Worm (Caenorhabditis elegans) whole organism, L2 larva: Measurements from ENCODE around the gene rab-39.

Source experiments
- C34F6.9 ChIP-seq: fragments of 150-350 bp; optimal IDR thresholded peaks from 2 replicates; lab custom pipeline; 2014; ENCODE audit warnings: missing biosample characterization, missing genetic modification characterization
- F13H6.1 ChIP-seq: sonication (generic microtip); optimal IDR thresholded peaks from 2 replicates; lab custom pipeline; 2016; ENCODE audit warnings: missing genetic modification characterization, missing compliant biosample characterization
- R02D3.7 ChIP-seq: fragments of 150-350 bp; optimal IDR thresholded peaks from 2 replicates; lab custom pipeline; 2014; ENCODE audit warnings: missing biosample characterization, missing genetic modification characterization
- ZK546.5 ChIP-seq: sonication (generic microtip); optimal IDR thresholded peaks from 2 replicates; lab custom pipeline; 2017; ENCODE audit warnings: missing biosample characterization, missing genetic modification characterization
- alr-1 ChIP-seq: fragments of 150-350 bp; optimal IDR thresholded peaks from 2 replicates; lab custom pipeline; 2014; ENCODE audit warnings: missing biosample characterization, missing genetic modification characterization
- aly-2 ChIP-seq: fragments of 150-350 bp; optimal IDR thresholded peaks from 2 replicates; lab custom pipeline; 2014; ENCODE audit warnings: missing biosample characterization, missing genetic modification characterization
- ama-1 ChIP-seq: fragments of 150-350 bp; optimal IDR thresholded peaks from 2 replicates; lab custom pipeline; 2018; ENCODE audit warnings: inconsistent platforms
- ceh-16 ChIP-seq: fragments of 150-350 bp; optimal IDR thresholded peaks from 2 replicates; lab custom pipeline; 2014; ENCODE audit warnings: missing biosample characterization, missing genetic modification characterization
- crh-2 ChIP-seq: sonication (generic microtip); optimal IDR thresholded peaks from 2 replicates; lab custom pipeline; 2017; ENCODE audit warnings: missing biosample characterization, missing genetic modification characterization
- dmd-4 ChIP-seq: sonication (generic microtip); optimal IDR thresholded peaks from 2 replicates; lab custom pipeline; 2017; ENCODE audit warnings: missing biosample characterization, missing genetic modification characterization
- egl-27 ChIP-seq: sonication (generic microtip); optimal IDR thresholded peaks from 3 replicates; lab custom pipeline; 2017; ENCODE audit warnings: missing biosample characterization, missing genetic modification reagents, missing genetic modification characterization
- elt-1 ChIP-seq: fragments of 150-350 bp; optimal IDR thresholded peaks from 2 replicates; lab custom pipeline; 2014; ENCODE audit warnings: missing biosample characterization, missing genetic modification characterization
- elt-3 ChIP-seq: sonication (generic microtip); optimal IDR thresholded peaks from 2 replicates; lab custom pipeline; 2017; ENCODE audit warnings: missing biosample characterization, missing genetic modification characterization
- fos-1 ChIP-seq: fragments of 150-350 bp; optimal IDR thresholded peaks from 2 replicates; lab custom pipeline; 2014; ENCODE audit warnings: missing biosample characterization, missing genetic modification characterization
- gmeb-1 ChIP-seq: fragments of 150-350 bp; optimal IDR thresholded peaks from 2 replicates; lab custom pipeline; 2014; ENCODE audit warnings: missing biosample characterization, missing genetic modification characterization
- lin-11 ChIP-seq: fragments of 150-350 bp; sonication (generic microtip); optimal IDR thresholded peaks from 2 replicates; lab custom pipeline; 2014; ENCODE audit warnings: missing biosample characterization, missing genetic modification characterization, inconsistent platforms, mixed read lengths
- lin-13 ChIP-seq: fragments of 150-350 bp; optimal IDR thresholded peaks from 2 replicates; lab custom pipeline; 2014; ENCODE audit warnings: missing biosample characterization, missing genetic modification reagents, missing genetic modification characterization
- lin-39 ChIP-seq: fragments of 150-350 bp; optimal IDR thresholded peaks from 2 replicates; lab custom pipeline; 2014; ENCODE audit warnings: missing biosample characterization, missing genetic modification reagents, missing genetic modification characterization
- lsy-2 ChIP-seq, 2 experiments: fragments of 150-350 bp in 1 of 2; sonication (generic microtip) in 1 of 2; optimal IDR thresholded peaks; 2 replicates each; lab custom pipeline; 2014 to 2017; ENCODE audit warnings: missing biosample characterization in 2 of 2, missing genetic modification characterization in 2 of 2
- mab-5 ChIP-seq: fragments of 150-350 bp; optimal IDR thresholded peaks from 2 replicates; lab custom pipeline; 2014; ENCODE audit warnings: missing biosample characterization, missing genetic modification characterization
- mbf-1 ChIP-seq: sonication (generic microtip); optimal IDR thresholded peaks from 2 replicates; lab custom pipeline; 2017; ENCODE audit warnings: missing biosample characterization, missing genetic modification characterization
- mdl-1 ChIP-seq, 2 experiments: fragments of 150-350 bp in 1 of 2; sonication (generic microtip) in 1 of 2; optimal IDR thresholded peaks; 2 replicates each; lab custom pipeline; 2017; ENCODE audit warnings: missing biosample characterization in 2 of 2, missing genetic modification characterization in 2 of 2
- nhr-10 ChIP-seq: sonication (generic microtip); optimal IDR thresholded peaks from 2 replicates; lab custom pipeline; 2017; ENCODE audit warnings: missing biosample characterization, missing genetic modification characterization
- nhr-11 ChIP-seq: fragments of 150-350 bp; optimal IDR thresholded peaks from 2 replicates; lab custom pipeline; 2014; ENCODE audit warnings: missing biosample characterization, missing genetic modification characterization
- nhr-12 ChIP-seq: fragments of 150-350 bp; optimal IDR thresholded peaks from 2 replicates; lab custom pipeline; 2014; ENCODE audit warnings: missing biosample characterization, missing genetic modification characterization
- nhr-129 ChIP-seq: fragments of 150-350 bp; optimal IDR thresholded peaks from 2 replicates; lab custom pipeline; 2014; ENCODE audit warnings: missing biosample characterization, missing genetic modification characterization
- nhr-21 ChIP-seq: fragments of 150-350 bp; optimal IDR thresholded peaks from 2 replicates; lab custom pipeline; 2014; ENCODE audit warnings: missing biosample characterization, missing genetic modification characterization
- nhr-23 ChIP-seq: fragments of 150-350 bp; optimal IDR thresholded peaks from 2 replicates; lab custom pipeline; 2014; ENCODE audit warnings: missing biosample characterization, missing genetic modification reagents, missing genetic modification characterization
- nhr-237 ChIP-seq: fragments of 150-350 bp; optimal IDR thresholded peaks from 2 replicates; lab custom pipeline; 2014; ENCODE audit warnings: missing biosample characterization, missing genetic modification characterization
- nhr-25 ChIP-seq: fragments of 150-350 bp; sonication (generic microtip); optimal IDR thresholded peaks from 3 replicates; lab custom pipeline; 2014; ENCODE audit warnings: missing biosample characterization, missing genetic modification characterization
- nhr-6 ChIP-seq: fragments of 150-350 bp; optimal IDR thresholded peaks from 2 replicates; lab custom pipeline; 2014; ENCODE audit warnings: missing biosample characterization, missing genetic modification characterization
- nhr-77 ChIP-seq: fragments of 150-350 bp; optimal IDR thresholded peaks from 2 replicates; lab custom pipeline; 2014; ENCODE audit warnings: missing biosample characterization, missing genetic modification characterization
- peb-1 ChIP-seq: fragments of 150-350 bp; optimal IDR thresholded peaks from 2 replicates; lab custom pipeline; 2014; ENCODE audit warnings: missing biosample characterization, missing genetic modification characterization
- sem-4 ChIP-seq: fragments of 150-350 bp; optimal IDR thresholded peaks from 2 replicates; lab custom pipeline; 2014; ENCODE audit warnings: missing biosample characterization, missing genetic modification reagents, missing genetic modification characterization
- skn-1 ChIP-seq: sonication (generic microtip); optimal IDR thresholded peaks from 2 replicates; lab custom pipeline; 2017; ENCODE audit warnings: missing biosample characterization, missing genetic modification characterization
- sma-3 ChIP-seq: sonication (generic microtip); optimal IDR thresholded peaks from 2 replicates; lab custom pipeline; 2016; ENCODE audit warnings: missing genetic modification reagents, missing genetic modification characterization, missing compliant biosample characterization
- sma-9 ChIP-seq, 2 experiments: fragments of 150-350 bp in 1 of 2; sonication (generic microtip) in 1 of 2; optimal IDR thresholded peaks; 2 replicates each; lab custom pipeline; 2014 to 2016; ENCODE audit warnings: missing genetic modification characterization in 2 of 2, mild to moderate bottlenecking in 1 of 2, missing biosample characterization in 1 of 2, missing compliant biosample characterization in 1 of 2, missing genetic modification reagents in 1 of 2, moderate library complexity in 1 of 2
- unc-55 ChIP-seq: fragments of 150-350 bp; sonication (generic microtip); optimal IDR thresholded peaks from 3 replicates; lab custom pipeline; 2014; ENCODE audit warnings: missing biosample characterization, missing genetic modification reagents, missing genetic modification characterization
- unc-62 ChIP-seq: fragments of 150-350 bp; optimal IDR thresholded peaks from 2 replicates; lab custom pipeline; 2014; ENCODE audit warnings: missing biosample characterization, missing genetic modification reagents, missing genetic modification characterization
- ztf-1 ChIP-seq: fragments of 200-800 bp; sonication (Bioruptor generic); conservative IDR thresholded peaks from 2 replicates; pipeline ENCODE4 v1.3.6; 2022; ENCODE audit warnings: missing genetic modification characterization, missing compliant biosample characterization
- ztf-11 ChIP-seq: sonication (generic microtip); optimal IDR thresholded peaks from 2 replicates; lab custom pipeline; 2017; ENCODE audit warnings: missing biosample characterization, missing genetic modification characterization
- ztf-4 ChIP-seq: fragments of 150-350 bp; optimal IDR thresholded peaks from 2 replicates; lab custom pipeline; 2014; ENCODE audit warnings: missing biosample characterization, missing genetic modification characterization

The rab-39 gene

ce11 chrII:9289127-9289526 is 33.6 kb downstream of the rab-39 start:
- TF ChIP-seq lin-11 (tag; lab: Kevin White, UChicago) (no peak), ztf-1 (GFP tag; lab: Robert Waterston, UW) (no peak), nhr-77 (tag; lab: Kevin White, UChicago) (no peak), C34F6.9 (tag; lab: Kevin White, UChicago) (no peak), mab-5 (no peak), nhr-237 (tag; lab: Kevin White, UChicago) (no peak), elt-3 (tag; lab: Kevin White, UChicago) (no peak), lsy-2 (tag; optimal IDR thresholded peaks at IDR 0.05; lab: Kevin White, UChicago) (no peak), nhr-12 (tag; lab: Kevin White, UChicago) (no peak), R02D3.7 (no peak), sma-9 (GFP tag; optimal IDR thresholded peaks at IDR 0.05; lab: Kevin White, UChicago) (no peak), sma-9 (tag; optimal IDR thresholded peaks at IDR 0.05; lab: Kevin White, UChicago) (no peak), aly-2 (tag; lab: Kevin White, UChicago) (no peak), egl-27 (tag; lab: Kevin White, UChicago) (no peak), skn-1 (tag; lab: Kevin White, UChicago) (no peak), sma-3 (GFP tag; lab: Kevin White, UChicago) (no peak), crh-2 (tag; lab: Kevin White, UChicago) (no peak), mdl-1 (tag; optimal IDR thresholded peaks at IDR 0.05; lab: Kevin White, UChicago) (no peak), nhr-21 (tag; lab: Kevin White, UChicago) (no peak), ceh-16 (no peak), nhr-23 (tag; lab: Kevin White, UChicago) (no peak)

- TF ChIP-seq alr-1 (tag; lab: Kevin White, UChicago), result no peak
- peak; percentile 48 for TF ChIP-seq mab-5
- peak; percentile 58 for TF ChIP-seq ama-1 (lab: Kevin White, UChicago)
- TF ChIP-seq elt-1, result no peak
- TF ChIP-seq nhr-25 (tag; lab: Kevin White, UChicago), result peak; percentile 3
- no peak for TF ChIP-seq unc-62 (GFP tag; lab: Kevin White, UChicago)
- TF ChIP-seq ztf-4 (tag; lab: Kevin White, UChicago), result peak; percentile 52
- TF ChIP-seq gmeb-1 (tag; lab: Kevin White, UChicago), result no peak
- TF ChIP-seq nhr-21 (tag; lab: Kevin White, UChicago), result no peak
- TF ChIP-seq sem-4 (tag; lab: Kevin White, UChicago), result no peak
- peak; percentile 66 for TF ChIP-seq unc-55
- no peak for TF ChIP-seq nhr-10
- no peak for TF ChIP-seq lin-39 (tag; lab: Kevin White, UChicago)
- peak; percentile 2 for TF ChIP-seq C34F6.9 (tag; lab: Kevin White, UChicago)
- TF ChIP-seq egl-27 (tag; lab: Kevin White, UChicago), result no peak
- TF ChIP-seq nhr-129 (tag; lab: Kevin White, UChicago), result no peak
- TF ChIP-seq elt-3 (tag; lab: Kevin White, UChicago), result no peak
- TF ChIP-seq mbf-1 (tag; lab: Kevin White, UChicago), result no peak
- TF ChIP-seq nhr-6, result no peak
- TF ChIP-seq nhr-77 (tag; lab: Kevin White, UChicago), result no peak
- no peak for TF ChIP-seq ZK546.5 (tag; lab: Kevin White, UChicago)
- peak; percentile 11 for TF ChIP-seq lin-13 (GFP tag; lab: Kevin White, UChicago)
- no peak for TF ChIP-seq ceh-16
- no peak for TF ChIP-seq dmd-4 (tag; lab: Kevin White, UChicago)
- TF ChIP-seq skn-1 (tag; lab: Kevin White, UChicago), result no peak
- TF ChIP-seq F13H6.1, result no peak
- TF ChIP-seq nhr-11 (tag; lab: Kevin White, UChicago), result no peak
- TF ChIP-seq peb-1, result no peak
- peak; percentile 6 for TF ChIP-seq fos-1 (tag; lab: Kevin White, UChicago)
- TF ChIP-seq mdl-1 (tag; optimal IDR thresholded peaks at IDR 0.05; lab: Kevin White, UChicago), result no peak
- no peak for TF ChIP-seq ztf-11 (tag; lab: Kevin White, UChicago)
- no peak for TF ChIP-seq nhr-12 (tag; lab: Kevin White, UChicago)
- peak in 1 of 2 experiments; percentile 86 for TF ChIP-seq lsy-2 (tag; optimal IDR thresholded peaks at IDR 0.05; lab: Kevin White, UChicago)
- TF ChIP-seq crh-2 (tag; lab: Kevin White, UChicago), result peak; percentile 30
- peak; percentile 53 for TF ChIP-seq sma-9 (GFP tag; optimal IDR thresholded peaks at IDR 0.05; lab: Kevin White, UChicago)
- no peak for TF ChIP-seq sma-9 (tag; optimal IDR thresholded peaks at IDR 0.05; lab: Kevin White, UChicago)
- TF ChIP-seq nhr-23 (tag; lab: Kevin White, UChicago), result no peak
- no peak for TF ChIP-seq ztf-1 (GFP tag; lab: Robert Waterston, UW)
- TF ChIP-seq R02D3.7, result no peak
- TF ChIP-seq sma-3 (GFP tag; lab: Kevin White, UChicago), result no peak
- TF ChIP-seq lin-11 (tag; lab: Kevin White, UChicago), result no peak
Measured at ce11 chrII:9285171-9286025, 37.3 kb downstream of the rab-39 start, which contains the start of gene mtrr-1. Gene mtrr-1, plus strand, starts transcription at chrII:9285975.
